Worm (Caenorhabditis elegans): Measurements from ENCODE around the gene C16B8.3.
A peak's percentile ranks its signal among the peaks of the same experiment; 100 is the strongest.

The C16B8.3 gene

DNA sequence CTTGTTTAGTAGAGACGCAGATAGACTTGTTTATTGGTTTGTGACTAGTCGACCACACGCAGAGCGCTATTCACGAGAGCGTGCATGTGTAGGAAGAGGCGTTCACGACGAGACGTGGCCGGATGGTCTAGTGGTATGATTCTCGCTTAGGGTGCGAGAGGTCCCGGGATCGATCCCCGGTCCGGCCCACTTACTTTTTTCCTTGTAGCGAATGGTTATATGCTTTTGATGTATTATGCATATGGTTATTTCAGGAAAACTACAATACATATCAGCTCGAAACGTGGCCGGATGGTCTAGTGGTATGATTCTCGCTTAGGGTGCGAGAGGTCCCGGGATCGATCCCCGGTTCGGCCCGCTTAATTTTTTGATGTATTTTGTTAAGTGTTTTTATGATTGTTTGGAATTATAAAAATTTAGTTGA lies 1.6 kb upstream of the C16B8.3 start:
- TF ChIP-seq repo-1 (tag; optimal IDR thresholded peaks at IDR 0.05), result no peak
- TF ChIP-seq die-1 (tag; optimal IDR thresholded peaks at IDR 0.05), result peak; percentile 91
- peak; percentile 51 for TF ChIP-seq hlh-12 (tag; optimal IDR thresholded peaks at IDR 0.05)
- TF ChIP-seq aptf-2 (GFP tag; conservative IDR thresholded peaks at IDR 0.05), result peak; percentile 70; the same call in 1 of the 2 replicates
- peak; percentile 63 for TF ChIP-seq mel-28 (tag; optimal IDR thresholded peaks at IDR 0.05; ENCODE audit: borderline replicate concordance)
- TF ChIP-seq F39B2.1 (GFP tag; IDR thresholded peaks at IDR 0.05), result no peak
- TF ChIP-seq him-1 (tag; optimal IDR thresholded peaks at IDR 0.05), result peak; percentile 95
- TF ChIP-seq athp-1 (tag; optimal IDR thresholded peaks at IDR 0.05), result peak; percentile 70
- no peak for TF ChIP-seq dpff-1 (tag; optimal IDR thresholded peaks at IDR 0.05)
- peak; percentile 60 for TF ChIP-seq tbx-9 (tag; optimal IDR thresholded peaks at IDR 0.05; ENCODE audit: borderline replicate concordance)
- TF ChIP-seq hsf-1 (GFP tag; IDR thresholded peaks at IDR 0.05), result peak; percentile 52; the same call in 1 of the 2 replicates
- peak; percentile 86 for TF ChIP-seq zfh-2 (GFP tag; conservative IDR thresholded peaks at IDR 0.05)
- no peak for TF ChIP-seq unc-62 (GFP tag; optimal IDR thresholded peaks at IDR 0.05)
- TF ChIP-seq cebp-2 (GFP tag; IDR thresholded peaks at IDR 0.05), result peak; percentile 86; the same call in 1 of the 2 replicates
- peak; percentile 87 for TF ChIP-seq ekl-4 (GFP tag; IDR thresholded peaks at IDR 0.05)
- no peak for TF ChIP-seq sptf-2 (GFP tag; optimal IDR thresholded peaks at IDR 0.05)
- TF ChIP-seq lin-26 (GFP tag; IDR thresholded peaks at IDR 0.05), result peak; percentile 88
- TF ChIP-seq somi-1 (GFP tag; optimal IDR thresholded peaks at IDR 0.05), result peak; percentile 56
- no peak for TF ChIP-seq akir-1 (GFP tag; optimal IDR thresholded peaks at IDR 0.05)
- TF ChIP-seq ztf-22 (GFP tag; optimal IDR thresholded peaks at IDR 0.05), result no peak
- TF ChIP-seq lsy-27 (tag; optimal IDR thresholded peaks at IDR 0.05; ENCODE audit: borderline replicate concordance, insufficient read depth), result peak; percentile 38
- peak; percentile 47 for TF ChIP-seq zim-3 (tag; optimal IDR thresholded peaks at IDR 0.05)
- 0 out of 2 replicates have a peak, but pooled peaks have one; percentile 5 for TF ChIP-seq hmg-20 (GFP tag; IDR thresholded peaks at IDR 0.05)
- peak; percentile 94 for TF ChIP-seq dox-1 (GFP tag; IDR thresholded peaks at IDR 0.05)
- TF ChIP-seq F57C9.4 (tag; optimal IDR thresholded peaks at IDR 0.05), result peak; percentile 63
- TF ChIP-seq efl-1 (GFP tag; optimal IDR thresholded peaks at IDR 0.05), result no peak
- no peak for TF ChIP-seq sea-2 (GFP tag; IDR thresholded peaks at IDR 0.05)
- TF ChIP-seq attf-5 (GFP tag; optimal IDR thresholded peaks at IDR 0.05), result peak; percentile 70
- 0 out of 2 replicates have a peak, but pooled peaks have one; percentile 23 for TF ChIP-seq Y79H2A.3 (GFP tag; conservative IDR thresholded peaks at IDR 0.05)
- peak; percentile 12 to 78 for TF ChIP-seq rec-8 (tag; optimal IDR thresholded peaks at IDR 0.05)
- TF ChIP-seq ceh-27 (GFP tag; optimal IDR thresholded peaks at IDR 0.05), result peak; percentile 89
- TF ChIP-seq ama-1 (optimal IDR thresholded peaks at IDR 0.05), result no peak
- peak in 1 of 2 experiments; percentile 43 for TF ChIP-seq ama-1 (GFP tag; optimal IDR thresholded peaks at IDR 0.05)
- peak; percentile 7 for TF ChIP-seq ccch-3 (GFP tag; optimal IDR thresholded peaks at IDR 0.05)
- TF ChIP-seq F23B12.7 (tag; optimal IDR thresholded peaks at IDR 0.05; ENCODE audit: insufficient read depth), result peak; percentile 20
- peak; percentile 61 for TF ChIP-seq snpc-4 (GFP tag; optimal IDR thresholded peaks at IDR 0.05)
- TF ChIP-seq snpc-4 (tag; optimal IDR thresholded peaks at IDR 0.05), result peak; percentile 6 to 76 (median 54)
- no peak for TF ChIP-seq F22D6.2 (tag; optimal IDR thresholded peaks at IDR 0.05)
- TF ChIP-seq aptf-3 (GFP tag; IDR thresholded peaks at IDR 0.05), result peak; percentile 53; the same call in 1 of the 2 replicates
- TF ChIP-seq mxl-1 (tag; optimal IDR thresholded peaks at IDR 0.05), result peak; percentile 56
- peak in 1 of 3 experiments; percentile 63 for TF ChIP-seq lin-35 (GFP tag; optimal IDR thresholded peaks at IDR 0.05)
- peak; percentile 82; the same call in 1 of the 2 replicates for TF ChIP-seq ceh-40 (GFP tag; IDR thresholded peaks at IDR 0.05)
- TF ChIP-seq nhr-90 (tag; optimal IDR thresholded peaks at IDR 0.05), result peak; percentile 90
- peak; percentile 67 for TF ChIP-seq F57A8.1 (GFP tag; optimal IDR thresholded peaks at IDR 0.05)
- peak; percentile 86 for TF ChIP-seq lir-1 (GFP tag; conservative IDR thresholded peaks at IDR 0.05)
- TF ChIP-seq hmg-1.2 (GFP tag; IDR thresholded peaks at IDR 0.05), result peak; percentile 86
- peak; percentile 66 for TF ChIP-seq attf-3 (GFP tag; conservative IDR thresholded peaks at IDR 0.05)
- peak; percentile 61 for TF ChIP-seq gei-17 (GFP tag; optimal IDR thresholded peaks at IDR 0.05)
- TF ChIP-seq rcor-1 (GFP tag; IDR thresholded peaks at IDR 0.05), result peak; percentile 90

Measured in whole organism, young adult.